Worm (Caenorhabditis elegans) whole organism, L4 larva: ENCODE results near the gene sdc-1.

Experiments
- F49E8.2 ChIP-seq: sonication (generic microtip); optimal IDR thresholded peaks from 2 replicates; lab custom pipeline; 2016; ENCODE audit warnings: missing compliant biosample characterization, mild to moderate bottlenecking, missing genetic modification characterization, borderline replicate concordance
- R02D3.7 ChIP-seq: fragments of 150-350 bp; sonication (generic microtip); optimal IDR thresholded peaks from 3 replicates; lab custom pipeline; 2014; ENCODE audit warnings: missing biosample characterization, missing genetic modification characterization
- T26A8.4 ChIP-seq: fragments of 200-800 bp; sonication (Bioruptor generic); IDR thresholded peaks from 2 replicates; pipeline ENCODE4 v1.3.6; 2022; ENCODE audit warnings: missing genetic modification characterization, missing compliant biosample characterization
- Y48G9A.11 ChIP-seq: fragments of 200-800 bp; sonication (Bioruptor generic); IDR thresholded peaks from 2 replicates; pipeline ENCODE4 v1.3.6; 2022; ENCODE audit warnings: missing genetic modification reagents, missing genetic modification characterization, missing compliant biosample characterization
- Y5F2A.4 ChIP-seq: fragments of 200-800 bp; sonication (Bioruptor generic); optimal IDR thresholded peaks from 2 replicates; lab custom pipeline; 2018; ENCODE audit warnings: mild to moderate bottlenecking, missing genetic modification characterization, missing compliant biosample characterization
- ZK546.5 ChIP-seq, 2 experiments: sonication (generic microtip); optimal IDR thresholded peaks; 2 replicates each; lab custom pipeline; 2017; ENCODE audit warnings: missing biosample characterization in 2 of 2, missing genetic modification characterization in 2 of 2
- aha-1 ChIP-seq: fragments of 150-350 bp; peaks from one replicate; lab custom pipeline; 2014; ENCODE audit warnings: missing biosample characterization, missing genetic modification characterization
- ceh-20 ChIP-seq: fragments of 200-800 bp; sonication (Bioruptor generic); IDR thresholded peaks from 2 replicates; pipeline ENCODE4 v1.3.6; 2022; ENCODE audit warnings: missing genetic modification reagents, missing genetic modification characterization, missing compliant biosample characterization
- ceh-62 ChIP-seq: sonication (generic microtip); optimal IDR thresholded peaks from 2 replicates; lab custom pipeline; 2017; ENCODE audit warnings: missing biosample characterization, missing genetic modification characterization
- ceh-82 ChIP-seq: sonication (generic microtip); optimal IDR thresholded peaks from 2 replicates; lab custom pipeline; 2017; ENCODE audit warnings: missing biosample characterization, missing genetic modification characterization
- cey-2 ChIP-seq: sonication (generic microtip); optimal IDR thresholded peaks from 3 replicates; lab custom pipeline; 2017; ENCODE audit warnings: missing genetic modification characterization, mild to moderate bottlenecking, missing compliant biosample characterization, antibody characterized with exemption, borderline replicate concordance; ENCODE audit not compliant: insufficient read depth
- daf-12 ChIP-seq: fragments of 150-350 bp; optimal IDR thresholded peaks from 2 replicates; lab custom pipeline; 2014; ENCODE audit warnings: missing biosample characterization, missing genetic modification reagents, missing genetic modification characterization
- daf-16 ChIP-seq, 3 experiments: sonication (generic microtip); optimal IDR thresholded peaks; 2 replicates each; lab custom pipeline; 2016 to 2017; ENCODE audit warnings: missing genetic modification characterization in 3 of 3, missing genetic modification reagents in 3 of 3, mild to moderate bottlenecking in 2 of 3, missing compliant biosample characterization in 2 of 3, missing biosample characterization in 1 of 3, moderate library complexity in 1 of 3
- dmd-6 ChIP-seq: fragments of 200-800 bp; sonication (Bioruptor generic); IDR thresholded peaks from 2 replicates; pipeline ENCODE4 v1.3.6; 2022; ENCODE audit warnings: missing genetic modification reagents, missing genetic modification characterization, missing compliant biosample characterization
- dve-1 ChIP-seq: sonication (generic microtip); optimal IDR thresholded peaks from 2 replicates; lab custom pipeline; 2017; ENCODE audit warnings: antibody characterized with exemption, mild to moderate bottlenecking, missing genetic modification characterization, missing compliant biosample characterization; ENCODE audit not compliant: insufficient read depth
- egl-27 ChIP-seq: sonication (generic microtip); optimal IDR thresholded peaks from 3 replicates; lab custom pipeline; 2017; ENCODE audit warnings: missing biosample characterization, missing genetic modification reagents, missing genetic modification characterization
- fkh-10 ChIP-seq: fragments of 150-350 bp; optimal IDR thresholded peaks from 2 replicates; lab custom pipeline; 2014; ENCODE audit warnings: missing biosample characterization, missing genetic modification reagents, missing genetic modification characterization
- hlh-11 ChIP-seq: fragments of 200-800 bp; sonication (Bioruptor generic); optimal IDR thresholded peaks from 2 replicates; lab custom pipeline; 2018; ENCODE audit warnings: mild to moderate bottlenecking, missing genetic modification characterization, missing compliant biosample characterization
- hlh-30 ChIP-seq: sonication (generic microtip); optimal IDR thresholded peaks from 2 replicates; lab custom pipeline; 2017; ENCODE audit warnings: antibody characterized with exemption, mild to moderate bottlenecking, missing genetic modification characterization, missing compliant biosample characterization; ENCODE audit not compliant: insufficient read depth
- hmg-1.1 ChIP-seq: fragments of 200-800 bp; sonication (Bioruptor generic); IDR thresholded peaks from 2 replicates; pipeline ENCODE4 v1.3.6; 2022; ENCODE audit warnings: missing genetic modification reagents, missing genetic modification characterization, missing compliant biosample characterization
- jun-1 ChIP-seq: fragments of 150-350 bp; optimal IDR thresholded peaks from 2 replicates; lab custom pipeline; 2014; ENCODE audit warnings: missing biosample characterization, missing genetic modification reagents, missing genetic modification characterization
- lin-39 ChIP-seq: fragments of 150-350 bp; optimal IDR thresholded peaks from 2 replicates; lab custom pipeline; 2014; ENCODE audit warnings: missing biosample characterization, missing genetic modification reagents, missing genetic modification characterization
- lir-3 ChIP-seq: sonication (generic microtip); optimal IDR thresholded peaks from 2 replicates; lab custom pipeline; 2016; ENCODE audit warnings: mild to moderate bottlenecking, missing genetic modification characterization, missing compliant biosample characterization
- mep-1 ChIP-seq: fragments of 150-350 bp; sonication (generic microtip); optimal IDR thresholded peaks from 3 replicates; lab custom pipeline; 2014; ENCODE audit warnings: missing biosample characterization, missing genetic modification characterization
- mes-2 ChIP-seq: sonication (generic microtip); optimal IDR thresholded peaks from 2 replicates; lab custom pipeline; 2016; ENCODE audit warnings: missing genotype, mild to moderate bottlenecking, missing genetic modification characterization, missing compliant biosample characterization; ENCODE audit not compliant: poor library complexity, severe bottlenecking
- mxl-3 ChIP-seq: fragments of 200-800 bp; sonication (Bioruptor generic); optimal IDR thresholded peaks from 2 replicates; lab custom pipeline; 2018; ENCODE audit warnings: mild to moderate bottlenecking, missing genetic modification characterization, missing compliant biosample characterization
- nhr-10 ChIP-seq: fragments of 150-350 bp; optimal IDR thresholded peaks from 2 replicates; lab custom pipeline; 2014; ENCODE audit warnings: missing biosample characterization, missing genetic modification characterization
- nhr-102 ChIP-seq: sonication (generic microtip); optimal IDR thresholded peaks from 2 replicates; lab custom pipeline; 2016; ENCODE audit warnings: mild to moderate bottlenecking, missing genetic modification characterization, moderate library complexity, missing compliant biosample characterization
- nhr-28 ChIP-seq: fragments of 150-350 bp; optimal IDR thresholded peaks from 2 replicates; lab custom pipeline; 2014; ENCODE audit warnings: missing biosample characterization, missing genetic modification characterization
- nhr-41 ChIP-seq: fragments of 200-800 bp; sonication (Bioruptor generic); IDR thresholded peaks from 2 replicates; pipeline ENCODE4 v1.3.6; 2022; ENCODE audit warnings: missing genetic modification reagents, missing genetic modification characterization, missing compliant biosample characterization
- nhr-48 ChIP-seq: sonication (generic microtip); optimal IDR thresholded peaks from 2 replicates; lab custom pipeline; 2016; ENCODE audit warnings: mild to moderate bottlenecking, missing genetic modification characterization, missing compliant biosample characterization
- nhr-6 ChIP-seq: fragments of 150-350 bp; optimal IDR thresholded peaks from 2 replicates; lab custom pipeline; 2014; ENCODE audit warnings: missing biosample characterization, missing genetic modification characterization
- pha-4 ChIP-seq, 2 experiments: fragments of 150-350 bp in 1 of 2; fragments of 200-800 bp in 1 of 2; sonication (Bioruptor generic) in 1 of 2; IDR thresholded peaks in 1 of 2; optimal IDR thresholded peaks in 1 of 2; 2 replicates each; pipeline versions ENCODE4 v1.3.6 to Lab custom; 2014 to 2022; ENCODE audit warnings: missing genetic modification characterization in 2 of 2, missing genetic modification reagents in 2 of 2, missing biosample characterization in 1 of 2, missing compliant biosample characterization in 1 of 2
- sdz-12 ChIP-seq: fragments of 200-800 bp; sonication (Bioruptor generic); optimal IDR thresholded peaks from 2 replicates; lab custom pipeline; 2018; ENCODE audit warnings: mild to moderate bottlenecking, missing genetic modification characterization, missing compliant biosample characterization
- skn-1 ChIP-seq: fragments of 150-350 bp; optimal IDR thresholded peaks from 2 replicates; lab custom pipeline; 2014; ENCODE audit warnings: missing biosample characterization, missing genetic modification characterization
- tag-97 ChIP-seq: fragments of 200-800 bp; sonication (Bioruptor generic); IDR thresholded peaks from 2 replicates; pipeline ENCODE4 v1.3.6; 2022; ENCODE audit warnings: missing genetic modification characterization, missing compliant biosample characterization
- unc-62 ChIP-seq, 3 experiments: fragments of 150-350 bp in 1 of 3; sonication (generic microtip); optimal IDR thresholded peaks in 2 of 3; peaks in 1 of 3; 1 replicate in 1 of 3; 2 replicates in 2 of 3; lab custom pipeline; 2014 to 2017; ENCODE audit warnings: missing biosample characterization in 3 of 3, missing genetic modification characterization in 3 of 3, missing genetic modification reagents in 3 of 3, missing genotype in 1 of 3
- zag-1 ChIP-seq: fragments of 150-350 bp; optimal IDR thresholded peaks from 2 replicates; lab custom pipeline; 2014; ENCODE audit warnings: missing biosample characterization, missing genetic modification characterization
- zip-11 ChIP-seq: fragments of 200-800 bp; sonication (Bioruptor generic); IDR thresholded peaks from 2 replicates; pipeline ENCODE4 v1.3.6; 2022; ENCODE audit warnings: missing genetic modification characterization, missing compliant biosample characterization
- ztf-11 ChIP-seq: fragments of 150-350 bp; optimal IDR thresholded peaks from 2 replicates; lab custom pipeline; 2014; ENCODE audit warnings: missing biosample characterization, missing genetic modification characterization
- ztf-7 ChIP-seq: fragments of 150-350 bp; optimal IDR thresholded peaks from 2 replicates; lab custom pipeline; 2014; ENCODE audit warnings: missing biosample characterization, missing genetic modification characterization

sdc-1 gene

ce11 chrX:16290536-16290935 is 15.0 kb downstream of the sdc-1 start (continued):
- TF ChIP-seq nhr-10 = no peak

ce11 chrX:16292933-16293332 is 17.4 kb downstream of the sdc-1 start, which contains the start of gene F52E10.4:
Gene F52E10.4 (minus strand): TSS chrX:16293033.
- TF ChIP-seq unc-62 (GFP tag; optimal IDR thresholded peaks at IDR 0.05 in 1 of 2; lab: Kevin White, UChicago) = peak in 1 of 2 experiments; percentile 14
- TF ChIP-seq unc-62 (tag; optimal IDR thresholded peaks at IDR 0.05; lab: Kevin White, UChicago) = no peak
- no peak for TF ChIP-seq lir-3 (tag; lab: Kevin White, UChicago)
- TF ChIP-seq aha-1 = peak; percentile 82
- TF ChIP-seq, all 104 proteins: peak for 2

ce11 chrX:16297123-16297522 is 21.6 kb downstream of the sdc-1 start:
- TF ChIP-seq R02D3.7 (tag; lab: Kevin White, UChicago) (no peak), mes-2 (tag; lab: Kevin White, UChicago) (peak; percentile 43), ztf-11 (tag; lab: Kevin White, UChicago) (no peak), cey-2 (no peak), nhr-48 (tag; lab: Kevin White, UChicago) (no peak), nhr-102 (tag; lab: Kevin White, UChicago) (no peak), zip-11 (GFP tag; lab: Robert Waterston, UW) (no peak), lir-3 (tag; lab: Kevin White, UChicago) (no peak), sdz-12 (GFP tag; lab: Kevin White, UChicago) (no peak), F49E8.2 (no peak), T26A8.4 (no peak), nhr-28 (peak; percentile 8), Y5F2A.4 (GFP tag; lab: Kevin White, UChicago) (no peak), nhr-41 (no peak), fkh-10 (no peak), lin-39 (tag; lab: Kevin White, UChicago) (no peak), mep-1 (no peak), hlh-30 (peak; percentile 24), pha-4 (GFP tag; IDR thresholded peaks at IDR 0.05; lab: Robert Waterston, UW) (no peak), pha-4 (tag; optimal IDR thresholded peaks at IDR 0.05; lab: Kevin White, UChicago) (no peak), hmg-1.1 (GFP tag; lab: Robert Waterston, UW) (peak; percentile 36; the same call in 1 of the 2 replicates), nhr-6 (tag; lab: Kevin White, UChicago) (no peak), egl-27 (tag; lab: Kevin White, UChicago) (no peak), daf-16 (GFP tag; optimal IDR thresholded peaks at IDR 0.05; lab: Kevin White, UChicago) (no peak), daf-16 (tag; optimal IDR thresholded peaks at IDR 0.05; lab: Kevin White, UChicago) (no peak), tag-97 (GFP tag; lab: Robert Waterston, UW) (no peak), hlh-11 (tag; lab: Kevin White, UChicago) (peak; percentile 41), ceh-62 (tag; lab: Kevin White, UChicago) (no peak), ztf-7 (no peak), zag-1 (tag; lab: Kevin White, UChicago) (no peak), jun-1 (tag; lab: Kevin White, UChicago) (no peak), Y48G9A.11 (GFP tag; lab: Robert Waterston, UW) (no peak), skn-1 (tag; lab: Kevin White, UChicago) (no peak), ZK546.5 (tag; optimal IDR thresholded peaks at IDR 0.05; lab: Kevin White, UChicago) (no peak), dmd-6 (GFP tag; lab: Robert Waterston, UW) (peak; percentile 36; the same call in 1 of the 2 replicates), ceh-20 (GFP tag; lab: Robert Waterston, UW) (no peak), ceh-82 (tag; lab: Kevin White, UChicago) (no peak), mxl-3 (GFP tag; lab: Kevin White, UChicago) (peak; percentile 17), dve-1 (tag; lab: Kevin White, UChicago) (peak; percentile 38), daf-12 (no peak)
